Fruit fly (Drosophila melanogaster) whole organism: ENCODE results near the gene CG5172.

ENCODE experiments used
- CG8478 ChIP-seq: fragments of >200 bp; optimal IDR thresholded peaks from 2 replicates; lab custom pipeline; 2018; ENCODE audit warnings: inconsistent platforms
- EcR ChIP-seq, 2 experiments: fragments of >200 bp; optimal IDR thresholded peaks; 2 replicates each; lab custom pipeline; 2017; ENCODE audit warnings: missing biosample characterization in 2 of 2, missing genetic modification characterization in 2 of 2, missing genetic modification reagents in 2 of 2
- pan ChIP-seq: fragments of >200 bp; optimal IDR thresholded peaks from 2 replicates; lab custom pipeline; 2017
- psq ChIP-seq: fragments of >200 bp; optimal IDR thresholded peaks from 2 replicates; lab custom pipeline; 2017
- usp ChIP-seq: fragments of >200 bp; optimal IDR thresholded peaks from 2 replicates; lab custom pipeline; 2017; ENCODE audit warnings: missing biosample characterization, missing genetic modification characterization, mixed read lengths

dm6 chrX:17237421-17237820 is 16.2 kb downstream of the CG5172 start:
- TF ChIP-seq pan (lab: Kevin White, UChicago) (no peak), usp (no peak), CG8478 (no peak), psq (lab: Kevin White, UChicago) (no peak), EcR (GFP tag; optimal IDR thresholded peaks at IDR 0.05; lab: Kevin White, UChicago) (no peak)
